Fruit fly (Drosophila melanogaster) whole organism, embryonic: ENCODE data around the gene CAH3.

Experiments
- Awh ChIP-seq: fragments of 200-800 bp; sonication (Bioruptor generic); IDR thresholded peaks from 2 replicates; pipeline ENCODE4, ENCODE4 v1.3.6; 2022; ENCODE audit warnings: missing biosample characterization, missing genetic modification characterization
- Blimp-1 ChIP-seq: fragments of 200-800 bp; sonication (Bioruptor generic); optimal IDR thresholded peaks from 3 replicates; lab custom pipeline; 2018; ENCODE audit warnings: missing biosample characterization, missing genetic modification characterization, mild to moderate bottlenecking, moderate library complexity, missing genetic modification reagents
- CG10565 ChIP-seq: fragments of 200-800 bp; sonication (Bioruptor generic); optimal IDR thresholded peaks from 3 replicates; lab custom pipeline; 2016; ENCODE audit warnings: missing biosample characterization, mild to moderate bottlenecking, missing genetic modification characterization
- CG11560 ChIP-seq: fragments of 200-800 bp; sonication (Bioruptor generic); IDR thresholded peaks from 3 replicates; pipeline ENCODE4 v1.3.6; 2022; ENCODE audit warnings: missing biosample characterization, missing genetic modification characterization
- CG13624 ChIP-seq: fragments of 200-800 bp; sonication (Bioruptor generic); optimal IDR thresholded peaks from 2 replicates; lab custom pipeline; 2016; ENCODE audit warnings: missing biosample characterization, missing genetic modification characterization
- CG18262 ChIP-seq: fragments of 200-800 bp; optimal IDR thresholded peaks from 3 replicates; lab custom pipeline; 2019; ENCODE audit warnings: missing biosample characterization, mild to moderate bottlenecking, missing genetic modification characterization, moderate library complexity
- CG18599 ChIP-seq: fragments of 200-800 bp; sonication (Bioruptor generic); optimal IDR thresholded peaks from 3 replicates; lab custom pipeline; 2017; ENCODE audit warnings: missing biosample characterization, missing genetic modification characterization, mild to moderate bottlenecking, moderate library complexity, missing genetic modification reagents
- CG2129 ChIP-seq: fragments of 200-800 bp; sonication (Bioruptor generic); IDR thresholded peaks from 2 replicates; pipeline ENCODE4 v1.3.6; 2022; ENCODE audit warnings: missing biosample characterization, missing genetic modification characterization; ENCODE audit not compliant: partially characterized antibody
- CG32532 ChIP-seq: fragments of 200-800 bp; sonication (Bioruptor generic); IDR thresholded peaks from 2 replicates; pipeline ENCODE4 v1.3.6; 2022; ENCODE audit warnings: missing biosample characterization, missing genetic modification characterization
- CG32772 ChIP-seq: fragments of 200-800 bp; sonication (Bioruptor generic); IDR thresholded peaks from 2 replicates; pipeline ENCODE4 v1.3.6; 2022; ENCODE audit warnings: missing biosample characterization, missing genetic modification characterization
- CG34376 ChIP-seq: fragments of 200-800 bp; sonication (Bioruptor generic); optimal IDR thresholded peaks from 2 replicates; lab custom pipeline; 2018; ENCODE audit warnings: missing biosample characterization, mild to moderate bottlenecking, missing genetic modification characterization
- CG4820 ChIP-seq: fragments of 200-800 bp; sonication (Bioruptor generic); optimal IDR thresholded peaks from 3 replicates; lab custom pipeline; 2016; ENCODE audit warnings: missing biosample characterization, missing genetic modification characterization
- CG6765 ChIP-seq: fragments of 200-800 bp; sonication (Bioruptor generic); optimal IDR thresholded peaks from 3 replicates; lab custom pipeline; 2017; ENCODE audit warnings: missing biosample characterization, mild to moderate bottlenecking, missing genetic modification characterization
- CG7556 ChIP-seq: fragments of 200-800 bp; sonication (Bioruptor generic); optimal IDR thresholded peaks from 2 replicates; lab custom pipeline; 2017; ENCODE audit warnings: missing biosample characterization, mild to moderate bottlenecking, missing genetic modification characterization
- CG8290 ChIP-seq, 3 experiments: fragments of 200-800 bp; sonication (Bioruptor generic); optimal IDR thresholded peaks; 2 replicates each; lab custom pipeline; 2016 to 2019; ENCODE audit warnings: missing biosample characterization in 3 of 3, missing genetic modification characterization in 3 of 3, mild to moderate bottlenecking in 2 of 3, moderate library complexity in 1 of 3
- CG9609 ChIP-seq: fragments of 200-800 bp; sonication (Bioruptor generic); optimal IDR thresholded peaks from 3 replicates; lab custom pipeline; 2016; ENCODE audit warnings: missing biosample characterization, missing genetic modification characterization
- CHES-1-like ChIP-seq: fragments of 200-800 bp; sonication (Bioruptor generic); optimal IDR thresholded peaks from 2 replicates; lab custom pipeline; 2016; ENCODE audit warnings: missing biosample characterization, missing genetic modification characterization
- Dek ChIP-seq: fragments of 200-800 bp; sonication (Bioruptor generic); optimal IDR thresholded peaks from 3 replicates; lab custom pipeline; 2019; ENCODE audit warnings: missing biosample characterization, mild to moderate bottlenecking, missing genetic modification characterization, moderate library complexity
- Dfd ChIP-seq, 2 experiments: fragments of >200 bp; optimal IDR thresholded peaks; 2 replicates each; lab custom pipeline; 2017; ENCODE audit warnings: missing biosample characterization in 2 of 2, missing genetic modification characterization in 2 of 2
- Dll ChIP-seq: fragments of 200-800 bp; sonication (Bioruptor generic); IDR thresholded peaks from 4 replicates; pipeline ENCODE4 v1.3.6; 2022; ENCODE audit warnings: missing biosample characterization, missing genetic modification characterization; ENCODE audit not compliant: partially characterized antibody
- Doc3 ChIP-seq: fragments of 200-800 bp; sonication (Bioruptor generic); IDR thresholded peaks from 3 replicates; pipeline ENCODE4 v1.3.6; 2022; ENCODE audit warnings: missing biosample characterization, missing genetic modification characterization; ENCODE audit not compliant: partially characterized antibody
- HHEX ChIP-seq: fragments of 200-800 bp; sonication (Bioruptor generic); optimal IDR thresholded peaks from 3 replicates; lab custom pipeline; 2017; ENCODE audit warnings: missing biosample characterization, mild to moderate bottlenecking, missing genetic modification characterization, missing genetic modification reagents
- Hmr ChIP-seq: fragments of 200-800 bp; sonication (Bioruptor generic); optimal IDR thresholded peaks from 3 replicates; lab custom pipeline; 2017; ENCODE audit warnings: mild to moderate bottlenecking, missing biosample characterization, missing genetic modification reagents, missing genetic modification characterization
- Hmx ChIP-seq: fragments of 200-800 bp; sonication (Bioruptor generic); optimal IDR thresholded peaks from 2 replicates; lab custom pipeline; 2016; ENCODE audit warnings: missing biosample characterization, missing genetic modification characterization
- MBD-R2 ChIP-seq: fragments of 200-800 bp; sonication (Bioruptor generic); IDR thresholded peaks from 2 replicates; pipeline ENCODE4 v1.3.6; 2022; ENCODE audit warnings: missing biosample characterization, missing genetic modification characterization
- Oli ChIP-seq: fragments of 200-800 bp; sonication (Bioruptor generic); optimal IDR thresholded peaks from 2 replicates; lab custom pipeline; 2018; ENCODE audit warnings: missing biosample characterization, mild to moderate bottlenecking, missing genetic modification characterization, moderate library complexity
- Stat92E ChIP-seq, 3 experiments: fragments of >200 bp in 2 of 3; fragments of 200-800 bp in 1 of 3; sonication (Bioruptor generic) in 1 of 3; optimal IDR thresholded peaks; 2 replicates each; lab custom pipeline; 2017 to 2019; ENCODE audit warnings: missing biosample characterization in 3 of 3, missing genetic modification characterization in 3 of 3, mild to moderate bottlenecking in 1 of 3, moderate library complexity in 1 of 3
- Trl ChIP-seq, 3 experiments: fragments of >200 bp in 2 of 3; fragments of 200-800 bp in 1 of 3; sonication (Bioruptor generic) in 1 of 3; optimal IDR thresholded peaks; 2 replicates in 1 of 3; 3 replicates in 2 of 3; lab custom pipeline; 2016 to 2017; ENCODE audit warnings: missing biosample characterization in 1 of 3, missing genetic modification characterization in 1 of 3
- YL-1 ChIP-seq: fragments of 200-800 bp; sonication (Bioruptor generic); optimal IDR thresholded peaks from 3 replicates; lab custom pipeline; 2017; ENCODE audit warnings: missing biosample characterization, mild to moderate bottlenecking, missing genetic modification characterization
- ato ChIP-seq: fragments of 200-800 bp; sonication (Bioruptor generic); IDR thresholded peaks from 2 replicates; pipeline ENCODE4 v1.3.6; 2022; ENCODE audit warnings: missing biosample characterization, missing genetic modification characterization; ENCODE audit not compliant: partially characterized antibody
- chn ChIP-seq: fragments of 200-800 bp; sonication (Bioruptor generic); optimal IDR thresholded peaks from 2 replicates; lab custom pipeline; 2016; ENCODE audit warnings: missing biosample characterization, missing genetic modification characterization
- disco-r ChIP-seq: fragments of 200-800 bp; sonication (Bioruptor generic); optimal IDR thresholded peaks from 2 replicates; lab custom pipeline; 2016; ENCODE audit warnings: missing biosample characterization, missing genetic modification characterization
- dm ChIP-seq: fragments of 200-800 bp; sonication (Bioruptor generic); optimal IDR thresholded peaks from 3 replicates; lab custom pipeline; 2016; ENCODE audit warnings: missing biosample characterization, missing genetic modification characterization
- dmrt11E ChIP-seq: fragments of 200-800 bp; sonication (Bioruptor generic); optimal IDR thresholded peaks from 3 replicates; lab custom pipeline; 2018; ENCODE audit warnings: missing biosample characterization, mild to moderate bottlenecking, missing genetic modification characterization, moderate library complexity
- emc ChIP-seq: fragments of 200-800 bp; sonication (Bioruptor generic); optimal IDR thresholded peaks from 2 replicates; lab custom pipeline; 2016; ENCODE audit warnings: missing biosample characterization, missing genetic modification characterization
- eve ChIP-seq, 2 experiments: fragments of >200 bp; optimal IDR thresholded peaks; 2 replicates each; lab custom pipeline; 2017; ENCODE audit warnings: missing biosample characterization in 2 of 2, missing genetic modification characterization in 2 of 2
- her ChIP-seq: fragments of 200-800 bp; sonication (Bioruptor generic); optimal IDR thresholded peaks from 2 replicates; lab custom pipeline; 2016; ENCODE audit warnings: missing biosample characterization, missing genetic modification characterization
- insv ChIP-seq, 2 experiments: fragments of 200-800 bp; sonication (Bioruptor generic); optimal IDR thresholded peaks; 3 replicates each; lab custom pipeline; 2016 to 2018; ENCODE audit warnings: missing biosample characterization in 2 of 2, missing genetic modification characterization in 2 of 2
- jing ChIP-seq: fragments of 200-800 bp; sonication (Bioruptor generic); optimal IDR thresholded peaks from 2 replicates; lab custom pipeline; 2018; ENCODE audit warnings: missing biosample characterization, mild to moderate bottlenecking, missing genetic modification characterization
- onecut ChIP-seq: fragments of 200-800 bp; sonication (Bioruptor generic); IDR thresholded peaks from 2 replicates; pipeline ENCODE4 v1.3.6; 2022; ENCODE audit warnings: missing biosample characterization, missing genetic modification characterization
- pan ChIP-seq, 4 experiments: fragments of >200 bp in 3 of 4; fragments of 200-800 bp in 1 of 4; sonication (Bioruptor generic) in 1 of 4; optimal IDR thresholded peaks in 3 of 4; IDR thresholded peaks in 1 of 4; 2 replicates each; pipeline versions ENCODE4 v1.3.6 to Lab custom; 2017 to 2022; ENCODE audit warnings: missing biosample characterization in 2 of 4, missing genetic modification characterization in 2 of 4, mixed read lengths in 1 of 4
- ro ChIP-seq: fragments of 200-800 bp; sonication (Bioruptor generic); IDR thresholded peaks from 2 replicates; pipeline ENCODE4 v1.3.6; 2022; ENCODE audit warnings: missing biosample characterization, missing genetic modification characterization
- sim ChIP-seq: fragments of 200-800 bp; sonication (Bioruptor generic); IDR thresholded peaks from 2 replicates; pipeline ENCODE4 v1.3.6; 2022; ENCODE audit warnings: missing biosample characterization, missing genetic modification characterization
- slou ChIP-seq: fragments of 200-800 bp; sonication (Bioruptor generic); optimal IDR thresholded peaks from 3 replicates; lab custom pipeline; 2016; ENCODE audit warnings: missing biosample characterization, missing genetic modification characterization
- trem ChIP-seq: fragments of 200-800 bp; optimal IDR thresholded peaks from 3 replicates; lab custom pipeline; 2019; ENCODE audit warnings: missing biosample characterization, mild to moderate bottlenecking, missing genetic modification characterization, moderate library complexity
- tx ChIP-seq: fragments of 200-800 bp; sonication (Bioruptor generic); optimal IDR thresholded peaks from 2 replicates; lab custom pipeline; 2016; ENCODE audit warnings: missing biosample characterization, missing genetic modification characterization
- usp ChIP-seq: fragments of >200 bp; optimal IDR thresholded peaks from 2 replicates; lab custom pipeline; 2017; ENCODE audit warnings: missing biosample characterization, missing genetic modification characterization
- zen2 ChIP-seq: fragments of 200-800 bp; sonication (Bioruptor generic); IDR thresholded peaks from 3 replicates; pipeline ENCODE4 v1.3.6; 2022; ENCODE audit warnings: missing biosample characterization, missing genetic modification characterization; ENCODE audit not compliant: partially characterized antibody

Gene CAH3

dm6 chrX:8676631-8677224 lies 4.3 kb upstream of the CAH3 start, which contains the start of gene Rubicon (continued):
- TF ChIP-seq Trl (optimal IDR thresholded peaks at IDR 0.05; lab: Kevin White, UChicago), result no peak
- peak; percentile 36 for TF ChIP-seq Trl (GFP tag; optimal IDR thresholded peaks at IDR 0.05; lab: Kevin White, UChicago)
- TF ChIP-seq Dfd (GFP tag; optimal IDR thresholded peaks at IDR 0.05; lab: Kevin White, UChicago), result no peak
- TF ChIP-seq trem (tag; lab: Kevin White, UChicago), result peak; percentile 44
- TF ChIP-seq pan (optimal IDR thresholded peaks at IDR 0.05; lab: Kevin White, UChicago), result no peak
- peak in 1 of 2 experiments; percentile 18 for TF ChIP-seq pan (GFP tag; optimal IDR thresholded peaks at IDR 0.05 in 1 of 2, IDR thresholded peaks at IDR 0.05 in 1 of 2)
- TF ChIP-seq jing (GFP tag; lab: Kevin White, UChicago), result no peak
- peak; percentile 47 for TF ChIP-seq her
- TF ChIP-seq CG18262 (tag; lab: Kevin White, UChicago), result peak; percentile 18
- peak in 1 of 2 experiments; percentile 68 for TF ChIP-seq insv (GFP tag; optimal IDR thresholded peaks at IDR 0.05; lab: Kevin White, UChicago)
- peak; percentile 77 for TF ChIP-seq dm (GFP tag; lab: Kevin White, UChicago)
- peak; percentile 82 for TF ChIP-seq Hmr (GFP tag; lab: Kevin White, UChicago)
- TF ChIP-seq ro (GFP tag; lab: Robert Waterston, UW), result no peak
- no peak for TF ChIP-seq CG32772 (GFP tag; lab: Robert Waterston, UW)
- no peak for TF ChIP-seq Oli (tag; lab: Kevin White, UChicago)
- TF ChIP-seq CG8290 (GFP tag; optimal IDR thresholded peaks at IDR 0.05; lab: Kevin White, UChicago), result peak; percentile 96
- peak; percentile 72 to 97 for TF ChIP-seq CG8290 (tag; optimal IDR thresholded peaks at IDR 0.05; lab: Kevin White, UChicago)
- TF ChIP-seq HHEX, result no peak
- TF ChIP-seq Dek (tag; lab: Kevin White, UChicago), result peak; percentile 48
- TF ChIP-seq eve (GFP tag; optimal IDR thresholded peaks at IDR 0.05; lab: Kevin White, UChicago), result no peak
- no peak for TF ChIP-seq slou (GFP tag; lab: Kevin White, UChicago)
- TF ChIP-seq CG7556 (GFP tag; lab: Kevin White, UChicago), result no peak
- TF ChIP-seq CG2129 (GFP tag; lab: Robert Waterston, UW), result peak; percentile 48; the same call in 1 of the 2 replicates
- TF ChIP-seq dmrt11E, result peak; percentile 45
- TF ChIP-seq zen2 (GFP tag; lab: Robert Waterston, UW), result peak; percentile 83; the same call in 2 of the 3 replicates
- no peak for TF ChIP-seq emc (GFP tag; lab: Kevin White, UChicago)
- peak; percentile 89 for TF ChIP-seq Dll (GFP tag; lab: Robert Waterston, UW)
- TF ChIP-seq tx (GFP tag; lab: Kevin White, UChicago), result peak; percentile 1
- TF ChIP-seq CG34376 (GFP tag; lab: Kevin White, UChicago), result peak; percentile 26
- no peak for TF ChIP-seq disco-r
- peak; percentile 71 for TF ChIP-seq CG13624 (GFP tag; lab: Kevin White, UChicago)
- TF ChIP-seq chn, result peak; percentile 23
- TF ChIP-seq Hmx (GFP tag; lab: Kevin White, UChicago), result no peak
- TF ChIP-seq CG32532 (GFP tag; lab: Robert Waterston, UW), result peak; percentile 72
- peak; percentile 55 for TF ChIP-seq CHES-1-like (GFP tag; lab: Kevin White, UChicago)
- no peak for TF ChIP-seq Stat92E (GFP tag; optimal IDR thresholded peaks at IDR 0.05; lab: Kevin White, UChicago)
- peak; percentile 83 for TF ChIP-seq MBD-R2
- peak; percentile 75 for TF ChIP-seq ato (GFP tag; lab: Robert Waterston, UW)
- TF ChIP-seq CG11560 (tag; lab: Robert Waterston, UW), result peak; percentile 88
- TF ChIP-seq CG10565 (GFP tag; lab: Kevin White, UChicago), result no peak
- no peak for TF ChIP-seq sim (GFP tag; lab: Robert Waterston, UW)
- peak; percentile 26; the same call in 1 of the 2 replicates for TF ChIP-seq Awh (GFP tag; lab: Robert Waterston, UW)
- TF ChIP-seq onecut (GFP tag; lab: Robert Waterston, UW), result peak; percentile 52
- TF ChIP-seq Blimp-1 (GFP tag; lab: Kevin White, UChicago), result peak; percentile 23
- TF ChIP-seq CG4820 (GFP tag; lab: Kevin White, UChicago), result no peak
- TF ChIP-seq CG6765 (GFP tag; lab: Kevin White, UChicago), result peak; percentile 45
- TF ChIP-seq usp, result no peak
- peak; percentile 54 for TF ChIP-seq YL-1 (GFP tag; lab: Kevin White, UChicago)
- no peak for TF ChIP-seq CG9609 (GFP tag; lab: Kevin White, UChicago)
- peak; percentile 79 for TF ChIP-seq Doc3 (GFP tag; lab: Robert Waterston, UW)
- peak; percentile 1 for TF ChIP-seq CG18599 (GFP tag; lab: Kevin White, UChicago)
